Worm (Caenorhabditis elegans) whole organism, L4 larva: ENCODE measurements around the gene ssq-2.
A peak's percentile ranks its signal among the peaks of the same experiment; 100 is the strongest.

Source experiments
- F10B5.3 ChIP-seq: sonication (generic microtip); optimal IDR thresholded peaks from 2 replicates; lab custom pipeline; 2016; ENCODE audit warnings: mild to moderate bottlenecking, missing genetic modification characterization, missing compliant biosample characterization
- F37D6.2 ChIP-seq: sonication (generic microtip); optimal IDR thresholded peaks from 2 replicates; lab custom pipeline; 2016; ENCODE audit warnings: mild to moderate bottlenecking, missing genetic modification characterization, missing compliant biosample characterization
- R02D3.7 ChIP-seq: fragments of 150-350 bp; sonication (generic microtip); optimal IDR thresholded peaks from 3 replicates; lab custom pipeline; 2014; ENCODE audit warnings: missing biosample characterization, missing genetic modification characterization
- T26A8.4 ChIP-seq: fragments of 200-800 bp; sonication (Bioruptor generic); IDR thresholded peaks from 2 replicates; pipeline ENCODE4 v1.3.6; 2022; ENCODE audit warnings: missing genetic modification characterization, missing compliant biosample characterization
- Y5F2A.4 ChIP-seq: fragments of 200-800 bp; sonication (Bioruptor generic); optimal IDR thresholded peaks from 2 replicates; lab custom pipeline; 2018; ENCODE audit warnings: mild to moderate bottlenecking, missing genetic modification characterization, missing compliant biosample characterization
- Y75B8A.6 ChIP-seq: fragments of 200-800 bp; sonication (Bioruptor generic); IDR thresholded peaks from 2 replicates; pipeline ENCODE4 v1.3.6; 2022; ENCODE audit warnings: missing genetic modification reagents, missing genetic modification characterization, missing compliant biosample characterization
- ZK546.5 ChIP-seq, 2 experiments: sonication (generic microtip); optimal IDR thresholded peaks; 2 replicates each; lab custom pipeline; 2017; ENCODE audit warnings: missing biosample characterization in 2 of 2, missing genetic modification characterization in 2 of 2
- ama-1 ChIP-seq: fragments of 150-350 bp; optimal IDR thresholded peaks from 2 replicates; lab custom pipeline; 2014; ENCODE audit warnings: inconsistent platforms, mixed read lengths
- ceh-20 ChIP-seq: fragments of 200-800 bp; sonication (Bioruptor generic); IDR thresholded peaks from 2 replicates; pipeline ENCODE4 v1.3.6; 2022; ENCODE audit warnings: missing genetic modification reagents, missing genetic modification characterization, missing compliant biosample characterization
- ces-1 ChIP-seq: fragments of 150-350 bp; sonication (generic microtip); optimal IDR thresholded peaks from 4 replicates; lab custom pipeline; 2014; ENCODE audit warnings: missing biosample characterization, missing genetic modification reagents, missing genetic modification characterization
- daf-16 ChIP-seq, 3 experiments: sonication (generic microtip); optimal IDR thresholded peaks; 2 replicates each; lab custom pipeline; 2016 to 2017; ENCODE audit warnings: missing genetic modification characterization in 3 of 3, missing genetic modification reagents in 3 of 3, mild to moderate bottlenecking in 2 of 3, missing compliant biosample characterization in 2 of 3, missing biosample characterization in 1 of 3, moderate library complexity in 1 of 3
- daf-19 ChIP-seq: fragments of 200-800 bp; sonication (Bioruptor generic); conservative IDR thresholded peaks from 2 replicates; pipeline ENCODE4 v1.3.6; 2022; ENCODE audit warnings: missing genetic modification characterization, missing compliant biosample characterization
- daf-8 ChIP-seq: fragments of 200-800 bp; sonication (Bioruptor generic); IDR thresholded peaks from 2 replicates; pipeline ENCODE4 v1.3.6; 2022; ENCODE audit warnings: missing genetic modification characterization, missing compliant biosample characterization
- dmd-6 ChIP-seq: fragments of 200-800 bp; sonication (Bioruptor generic); IDR thresholded peaks from 2 replicates; pipeline ENCODE4 v1.3.6; 2022; ENCODE audit warnings: missing genetic modification reagents, missing genetic modification characterization, missing compliant biosample characterization
- dpl-1 ChIP-seq: fragments of 150-350 bp; optimal IDR thresholded peaks from 2 replicates; lab custom pipeline; 2014; ENCODE audit warnings: missing biosample characterization, missing genetic modification reagents, missing genetic modification characterization
- dve-1 ChIP-seq: sonication (generic microtip); optimal IDR thresholded peaks from 2 replicates; lab custom pipeline; 2017; ENCODE audit warnings: antibody characterized with exemption, mild to moderate bottlenecking, missing genetic modification characterization, missing compliant biosample characterization; ENCODE audit not compliant: insufficient read depth
- egl-43 ChIP-seq: fragments of 200-800 bp; sonication (Bioruptor generic); IDR thresholded peaks from 2 replicates; pipeline ENCODE4 v1.3.6; 2022; ENCODE audit warnings: missing genetic modification reagents, missing genetic modification characterization, missing compliant biosample characterization
- fos-1 ChIP-seq: fragments of 150-350 bp; optimal IDR thresholded peaks from 2 replicates; lab custom pipeline; 2014; ENCODE audit warnings: missing biosample characterization, missing genetic modification characterization
- hlh-30 ChIP-seq: sonication (generic microtip); optimal IDR thresholded peaks from 2 replicates; lab custom pipeline; 2017; ENCODE audit warnings: antibody characterized with exemption, mild to moderate bottlenecking, missing genetic modification characterization, missing compliant biosample characterization; ENCODE audit not compliant: insufficient read depth
- lin-15B ChIP-seq: fragments of 150-350 bp; sonication (generic microtip); optimal IDR thresholded peaks from 3 replicates; lab custom pipeline; 2014; ENCODE audit warnings: missing biosample characterization, missing genetic modification characterization
- lin-29 ChIP-seq: fragments of 200-800 bp; sonication (Bioruptor generic); IDR thresholded peaks from 2 replicates; pipeline ENCODE4 v1.3.6; 2022; ENCODE audit warnings: missing genetic modification reagents, missing genetic modification characterization, missing compliant biosample characterization
- lin-38 ChIP-seq: fragments of 200-800 bp; sonication (Bioruptor generic); IDR thresholded peaks from 2 replicates; pipeline ENCODE4 v1.3.6; 2022; ENCODE audit warnings: missing genetic modification reagents, missing genetic modification characterization, missing compliant biosample characterization
- lin-39 ChIP-seq: fragments of 150-350 bp; optimal IDR thresholded peaks from 2 replicates; lab custom pipeline; 2014; ENCODE audit warnings: missing biosample characterization, missing genetic modification reagents, missing genetic modification characterization
- lsy-2 ChIP-seq, 2 experiments: fragments of 150-350 bp in 1 of 2; sonication (generic microtip) in 1 of 2; optimal IDR thresholded peaks; 2 replicates each; lab custom pipeline; 2014 to 2017; ENCODE audit warnings: missing biosample characterization in 2 of 2, missing genetic modification characterization in 2 of 2
- mxl-2 ChIP-seq: fragments of 200-800 bp; sonication (Bioruptor generic); conservative IDR thresholded peaks from 2 replicates; pipeline ENCODE4 v1.3.6; 2022; ENCODE audit warnings: missing genetic modification reagents, missing genetic modification characterization, missing compliant biosample characterization
- nhr-10 ChIP-seq: fragments of 150-350 bp; optimal IDR thresholded peaks from 2 replicates; lab custom pipeline; 2014; ENCODE audit warnings: missing biosample characterization, missing genetic modification characterization
- nhr-48 ChIP-seq: sonication (generic microtip); optimal IDR thresholded peaks from 2 replicates; lab custom pipeline; 2016; ENCODE audit warnings: mild to moderate bottlenecking, missing genetic modification characterization, missing compliant biosample characterization
- nhr-6 ChIP-seq: fragments of 150-350 bp; optimal IDR thresholded peaks from 2 replicates; lab custom pipeline; 2014; ENCODE audit warnings: missing biosample characterization, missing genetic modification characterization
- nhr-76 ChIP-seq: fragments of 150-350 bp; optimal IDR thresholded peaks from 2 replicates; lab custom pipeline; 2014; ENCODE audit warnings: missing biosample characterization, missing genetic modification characterization
- pqm-1 ChIP-seq: sonication (generic microtip); optimal IDR thresholded peaks from 2 replicates; lab custom pipeline; 2017; ENCODE audit warnings: missing biosample characterization, missing genetic modification characterization
- rbr-2 ChIP-seq: sonication (generic microtip); optimal IDR thresholded peaks from 2 replicates; lab custom pipeline; 2016; ENCODE audit warnings: missing genotype, missing genetic modification characterization, missing compliant biosample characterization
- saeg-2 ChIP-seq: fragments of 200-800 bp; sonication (Bioruptor generic); IDR thresholded peaks from 2 replicates; pipeline ENCODE4 v1.3.6; 2022; ENCODE audit warnings: missing genetic modification reagents, missing genetic modification characterization, missing compliant biosample characterization
- set-16 ChIP-seq: fragments of 200-800 bp; sonication (Bioruptor generic); IDR thresholded peaks from 2 replicates; pipeline ENCODE4 v1.3.6; 2022; ENCODE audit warnings: missing genetic modification reagents, missing genetic modification characterization, missing compliant biosample characterization
- snpc-1.2 ChIP-seq: fragments of 200-800 bp; sonication (Bioruptor generic); IDR thresholded peaks from 2 replicates; pipeline ENCODE4 v1.3.6; 2022; ENCODE audit warnings: missing genetic modification reagents, missing genetic modification characterization, missing compliant biosample characterization
- spr-1 ChIP-seq: sonication (generic microtip); optimal IDR thresholded peaks from 2 replicates; lab custom pipeline; 2016; ENCODE audit warnings: mild to moderate bottlenecking, missing genetic modification characterization, missing compliant biosample characterization
- spr-3 ChIP-seq: fragments of 200-800 bp; sonication (Bioruptor generic); optimal IDR thresholded peaks from 2 replicates; lab custom pipeline; 2018; ENCODE audit warnings: mild to moderate bottlenecking, missing genetic modification characterization, missing compliant biosample characterization
- tag-97 ChIP-seq: fragments of 200-800 bp; sonication (Bioruptor generic); IDR thresholded peaks from 2 replicates; pipeline ENCODE4 v1.3.6; 2022; ENCODE audit warnings: missing genetic modification characterization, missing compliant biosample characterization
- unc-62 ChIP-seq, 3 experiments: fragments of 150-350 bp in 1 of 3; sonication (generic microtip); optimal IDR thresholded peaks in 2 of 3; peaks in 1 of 3; 1 replicate in 1 of 3; 2 replicates in 2 of 3; lab custom pipeline; 2014 to 2017; ENCODE audit warnings: missing biosample characterization in 3 of 3, missing genetic modification characterization in 3 of 3, missing genetic modification reagents in 3 of 3, missing genotype in 1 of 3
- zfp-3 ChIP-seq: fragments of 200-800 bp; sonication (Bioruptor generic); conservative IDR thresholded peaks from 2 replicates; pipeline ENCODE4 v1.3.6; 2022; ENCODE audit warnings: missing genetic modification reagents, missing genetic modification characterization, missing compliant biosample characterization
- ztf-11 ChIP-seq: fragments of 150-350 bp; optimal IDR thresholded peaks from 2 replicates; lab custom pipeline; 2014; ENCODE audit warnings: missing biosample characterization, missing genetic modification characterization
- ztf-7 ChIP-seq: fragments of 150-350 bp; optimal IDR thresholded peaks from 2 replicates; lab custom pipeline; 2014; ENCODE audit warnings: missing biosample characterization, missing genetic modification characterization

The ssq-2 gene

DNA sequence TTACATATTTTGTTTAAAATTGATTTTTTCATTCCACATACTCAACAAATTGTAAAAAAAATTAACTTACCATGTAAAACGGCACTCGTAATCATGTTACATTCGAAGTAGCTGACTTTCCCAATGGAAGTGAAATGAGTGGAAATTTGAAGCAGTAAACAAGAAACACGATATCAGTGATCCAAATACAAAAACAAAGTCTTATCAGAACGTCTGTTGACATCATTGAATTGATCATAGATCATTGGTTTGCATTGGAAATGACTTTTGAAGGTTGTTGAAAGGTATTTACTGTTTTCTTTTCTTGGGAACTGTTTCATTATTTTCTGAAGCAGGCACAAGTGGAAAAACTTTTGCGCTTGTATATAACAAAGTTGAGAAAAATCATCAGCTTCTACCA lies 19.9 kb upstream of the ssq-2 start, which contains the start of gene Y9C9A.16:
Y9C9A.16 (minus strand) TSS at position 131 of the 400 bp plus-strand sequence.
- TF ChIP-seq daf-16 (GFP tag; optimal IDR thresholded peaks at IDR 0.05; lab: Kevin White, UChicago) (no peak), daf-16 (tag; optimal IDR thresholded peaks at IDR 0.05; lab: Kevin White, UChicago) (peak; percentile 100), lin-15B (tag; lab: Kevin White, UChicago) (no peak), Y5F2A.4 (no peak), nhr-48 (tag; lab: Kevin White, UChicago) (no peak), ztf-7 (tag; lab: Kevin White, UChicago) (no peak), fos-1 (no peak), unc-62 (GFP tag; optimal IDR thresholded peaks at IDR 0.05 in 1 of 2; lab: Kevin White, UChicago) (peak in 1 of 2 experiments; percentile 57), unc-62 (tag; optimal IDR thresholded peaks at IDR 0.05; lab: Kevin White, UChicago) (no peak)

DNA sequence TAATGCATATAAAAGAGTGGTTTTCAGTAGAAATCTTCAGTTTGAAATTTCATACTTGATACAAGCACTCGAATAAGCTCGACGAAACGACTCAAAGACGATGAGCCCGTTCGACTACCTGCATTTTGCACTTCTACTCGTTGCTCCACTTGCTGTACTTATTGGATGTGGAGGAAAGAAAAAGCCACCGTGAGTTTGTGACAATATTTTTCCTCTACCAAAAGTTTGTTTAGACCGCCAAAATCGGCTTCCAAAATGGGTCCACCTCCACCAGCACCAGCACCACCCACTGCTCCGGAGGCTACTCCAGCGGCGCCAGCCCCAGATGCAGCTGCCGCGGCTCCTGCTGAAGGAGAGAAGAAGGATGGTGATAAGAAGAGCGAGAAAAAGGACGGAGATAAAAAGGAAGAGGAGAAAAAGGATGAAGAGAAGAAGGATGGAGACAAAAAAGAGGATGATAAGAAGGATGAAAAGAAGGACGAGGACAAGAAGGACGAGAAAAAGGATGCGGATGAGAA lies 18.7 kb upstream of the ssq-2 start, which contains the start of gene E03H12.5:
E03H12.5 (plus strand) TSS at position 51 of the 518 bp plus-strand sequence.
- no peak for TF ChIP-seq nhr-10 (tag; lab: Kevin White, UChicago)
- no peak for TF ChIP-seq pqm-1 (tag; lab: Kevin White, UChicago)
- TF ChIP-seq mxl-2 (GFP tag; lab: Robert Waterston, UW) = 0 out of 2 replicates have a peak, but pooled peaks have one; percentile 8
- no peak for TF ChIP-seq R02D3.7
- no peak for TF ChIP-seq ztf-7 (tag; lab: Kevin White, UChicago)
- peak; percentile 91; the same call in 1 of the 2 replicates for TF ChIP-seq set-16 (GFP tag; lab: Robert Waterston, UW)
- TF ChIP-seq daf-8 = no peak
- TF ChIP-seq rbr-2 = no peak

DNA sequence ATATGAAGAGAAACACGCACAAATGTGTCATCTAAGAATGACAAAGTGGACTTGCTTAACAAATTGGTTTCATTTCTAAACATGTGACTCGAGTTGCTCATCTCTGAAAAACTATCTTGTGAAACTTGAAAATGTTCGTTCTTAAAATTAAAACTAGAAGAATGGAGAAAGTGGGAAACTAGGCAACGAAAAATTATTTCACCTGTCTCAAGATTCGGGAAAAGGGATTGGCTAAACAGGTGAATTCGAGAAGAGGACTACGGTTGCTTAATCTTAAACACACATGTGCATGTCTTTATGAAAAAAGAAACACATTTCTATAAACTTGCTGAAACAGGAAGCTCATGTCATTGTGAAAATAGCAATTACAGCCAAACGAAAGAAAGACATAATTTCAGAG lies 14.9 kb upstream of the ssq-2 start, which contains the start of gene srz-24:
srz-24 (minus strand) TSS at position 101 of the 400 bp plus-strand sequence.
- TF ChIP-seq lin-29 = no peak
- TF ChIP-seq hlh-30 (tag; lab: Kevin White, UChicago) = no peak
- TF ChIP-seq nhr-76 (tag; lab: Kevin White, UChicago) = no peak
- TF ChIP-seq ztf-11 = no peak
- TF ChIP-seq ces-1 (GFP tag; lab: Kevin White, UChicago) = no peak
- no peak for TF ChIP-seq ceh-20
- TF ChIP-seq fos-1 = no peak
- no peak for TF ChIP-seq spr-1 (tag; lab: Kevin White, UChicago)
- TF ChIP-seq daf-16 (GFP tag; optimal IDR thresholded peaks at IDR 0.05; lab: Kevin White, UChicago) = no peak
- no peak for TF ChIP-seq daf-16 (tag; optimal IDR thresholded peaks at IDR 0.05; lab: Kevin White, UChicago)
- no peak for TF ChIP-seq ZK546.5 (tag; optimal IDR thresholded peaks at IDR 0.05; lab: Kevin White, UChicago)
- TF ChIP-seq nhr-6 (tag; lab: Kevin White, UChicago) = no peak

DNA sequence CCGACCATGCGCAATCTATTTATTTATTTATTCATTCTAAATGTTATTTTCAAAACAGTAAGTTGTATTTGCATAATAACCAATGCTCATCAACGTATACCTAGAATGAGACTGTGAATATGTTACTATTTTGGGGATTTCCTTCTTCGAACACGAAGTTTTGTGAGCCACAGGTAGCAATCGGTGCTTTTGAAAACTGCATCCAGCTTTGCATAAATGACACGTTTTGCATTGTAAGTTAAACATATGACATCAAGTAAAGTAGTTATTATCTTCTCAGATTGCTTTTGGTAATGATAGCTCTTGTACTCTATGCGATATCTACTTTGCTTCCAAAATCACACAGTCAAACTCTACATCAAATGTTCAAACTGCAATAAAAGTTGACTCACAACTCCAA lies 13.5 kb upstream of the ssq-2 start, which contains the start of gene E03H12.4:
E03H12.4 (plus strand) TSS at position 120 of the 400 bp plus-strand sequence.
- no peak for TF ChIP-seq spr-3 (GFP tag; lab: Kevin White, UChicago)
- TF ChIP-seq unc-62 (GFP tag; optimal IDR thresholded peaks at IDR 0.05 in 1 of 2; lab: Kevin White, UChicago) = peak in 1 of 2 experiments; percentile 96
- TF ChIP-seq unc-62 (tag; optimal IDR thresholded peaks at IDR 0.05; lab: Kevin White, UChicago) = no peak
- no peak for TF ChIP-seq dpl-1 (GFP tag; lab: Kevin White, UChicago)

DNA sequence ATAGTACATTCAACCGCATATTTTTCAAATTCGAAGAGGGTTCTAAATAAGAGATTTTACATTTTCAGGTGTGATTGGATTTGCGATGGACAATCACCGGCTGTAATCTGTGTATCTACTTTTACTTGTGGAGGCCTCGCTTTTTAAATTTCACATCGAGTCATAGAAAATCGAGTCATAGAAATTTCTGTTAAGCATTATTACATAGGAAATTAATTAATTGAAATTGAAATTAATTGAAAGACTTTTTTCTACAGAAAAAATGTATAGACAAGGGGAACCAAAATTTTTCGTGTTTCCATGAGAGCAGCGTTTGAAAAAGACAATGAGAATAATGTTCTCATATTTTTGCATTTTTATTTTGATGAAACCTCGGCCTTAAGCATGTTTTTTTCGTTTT lies 12.2 kb upstream of the ssq-2 start, which contains the start of gene clec-176:
clec-176 (plus strand) TSS at position 301 of the 400 bp plus-strand sequence.
- TF ChIP-seq saeg-2 (GFP tag; lab: Robert Waterston, UW) = no peak
- no peak for TF ChIP-seq lin-39 (tag; lab: Kevin White, UChicago)
- TF ChIP-seq daf-19 (GFP tag; lab: Robert Waterston, UW) = no peak
- no peak for TF ChIP-seq dve-1 (tag; lab: Kevin White, UChicago)
- TF ChIP-seq ama-1 = no peak
- no peak for TF ChIP-seq Y75B8A.6 (GFP tag; lab: Robert Waterston, UW)
- no peak for TF ChIP-seq nhr-48 (tag; lab: Kevin White, UChicago)
- no peak for TF ChIP-seq dmd-6 (GFP tag; lab: Robert Waterston, UW)
- no peak for TF ChIP-seq ztf-11
- no peak for TF ChIP-seq F10B5.3
- TF ChIP-seq lin-38 (GFP tag; lab: Robert Waterston, UW) = no peak
- no peak for TF ChIP-seq snpc-1.2
- no peak for TF ChIP-seq tag-97
- no peak for TF ChIP-seq lsy-2 (tag; optimal IDR thresholded peaks at IDR 0.05; lab: Kevin White, UChicago)
- TF ChIP-seq zfp-3 (GFP tag; lab: Robert Waterston, UW) = no peak
- no peak for TF ChIP-seq fos-1
- no peak for TF ChIP-seq T26A8.4 (GFP tag; lab: Robert Waterston, UW)
- TF ChIP-seq egl-43 (GFP tag; lab: Robert Waterston, UW) = no peak
- no peak for TF ChIP-seq F37D6.2 (tag; lab: Kevin White, UChicago)
- TF ChIP-seq, all 104 proteins: peak for 0
